Fruit fly (Drosophila melanogaster): ENCODE results near the gene UQCR-14L.

- TF ChIP-seq EcR (GFP tag; optimal IDR thresholded peaks at IDR 0.05) (peak; percentile 18), CG9948 (tag; optimal IDR thresholded peaks at IDR 0.05) (peak; percentile 53), CG13204 (GFP tag; optimal IDR thresholded peaks at IDR 0.05) (peak; percentile 5), D1 (tag; optimal IDR thresholded peaks at IDR 0.05) (no peak), CG8159 (tag; optimal IDR thresholded peaks at IDR 0.05) (peak; percentile 67)
These were observed 41.7 kb downstream of the UQCR-14L start for dm6 chr3R:28335462-28335998.

All from whole organism, pupa.